Worm (Caenorhabditis elegans): ENCODE measurements around the gene selt-1.2.

Gene selt-1.2

DNA sequence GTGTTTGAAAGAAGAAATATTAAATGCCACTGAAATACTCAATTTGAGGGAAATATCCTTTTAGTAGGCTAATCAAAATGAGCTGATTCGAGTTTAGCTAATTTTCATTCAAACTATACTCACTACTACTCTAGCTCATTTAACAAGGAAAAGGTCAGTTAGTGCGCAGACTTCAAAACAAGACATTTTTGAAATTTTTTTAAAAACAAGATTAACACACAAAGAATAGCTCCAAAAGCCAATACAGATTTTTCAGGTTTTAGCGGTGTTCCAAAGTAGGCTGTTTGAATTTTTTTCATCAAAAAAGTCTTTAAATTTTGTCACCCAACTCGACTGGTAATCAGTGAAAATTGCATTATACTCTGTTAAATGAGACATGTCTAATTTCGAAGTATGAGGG, 13.7 kb upstream of the selt-1.2 start:
- no peak for TF ChIP-seq W03F9.2 (tag; optimal IDR thresholded peaks at IDR 0.05)
- no peak for TF ChIP-seq dao-5 (tag; optimal IDR thresholded peaks at IDR 0.05)
- no peak for TF ChIP-seq him-1 (tag; optimal IDR thresholded peaks at IDR 0.05)

DNA sequence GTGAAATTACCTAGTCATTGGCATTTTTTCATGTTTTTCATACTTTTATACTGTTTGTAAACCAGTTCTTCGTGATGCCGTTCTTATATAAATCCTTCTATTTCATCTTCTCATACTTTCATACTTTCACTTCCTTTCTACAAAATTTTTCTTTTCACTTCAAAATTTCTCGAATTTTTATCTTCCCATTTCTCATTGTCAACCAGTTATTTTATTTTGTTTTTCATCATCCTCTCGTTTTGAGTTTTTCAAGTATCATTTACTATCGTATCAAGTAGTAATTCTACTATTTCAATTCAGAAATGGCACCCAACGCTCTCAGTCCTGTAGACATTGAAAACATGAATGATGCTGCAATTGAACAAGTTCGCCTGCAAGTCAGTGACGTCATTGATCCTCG, 11.5 kb upstream of the selt-1.2 start, which contains the start of gene F28H7.8:
Gene F28H7.8 (plus strand): TSS at position 301 of the 400 bp plus-strand sequence.
- no peak for TF ChIP-seq him-1 (tag; optimal IDR thresholded peaks at IDR 0.05)
- no peak for TF ChIP-seq W03F9.2 (tag; optimal IDR thresholded peaks at IDR 0.05)
- no peak for TF ChIP-seq dao-5 (tag; optimal IDR thresholded peaks at IDR 0.05)

DNA sequence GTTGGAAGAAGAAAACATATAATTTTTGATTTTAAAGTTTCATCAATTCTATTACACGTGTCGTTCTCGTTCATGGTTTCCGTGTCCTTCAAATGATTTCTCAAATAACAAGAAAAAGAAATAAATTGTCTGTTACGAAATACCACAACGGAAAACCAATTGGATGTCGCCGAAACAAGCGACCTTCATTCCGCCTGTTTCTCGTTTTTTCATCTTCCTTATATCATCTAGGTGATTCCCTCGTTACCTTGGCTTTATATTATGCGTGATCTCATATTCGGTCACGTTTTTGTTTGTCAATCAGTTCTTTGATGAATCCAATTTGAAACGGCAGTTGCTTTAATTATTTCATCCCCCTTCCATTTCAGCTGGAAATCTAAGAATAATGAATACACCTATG, 10.0 kb upstream of the selt-1.2 start:
- TF ChIP-seq W03F9.2 (tag; optimal IDR thresholded peaks at IDR 0.05) (no peak), dao-5 (tag; optimal IDR thresholded peaks at IDR 0.05) (no peak), him-1 (tag; optimal IDR thresholded peaks at IDR 0.05) (no peak)

DNA sequence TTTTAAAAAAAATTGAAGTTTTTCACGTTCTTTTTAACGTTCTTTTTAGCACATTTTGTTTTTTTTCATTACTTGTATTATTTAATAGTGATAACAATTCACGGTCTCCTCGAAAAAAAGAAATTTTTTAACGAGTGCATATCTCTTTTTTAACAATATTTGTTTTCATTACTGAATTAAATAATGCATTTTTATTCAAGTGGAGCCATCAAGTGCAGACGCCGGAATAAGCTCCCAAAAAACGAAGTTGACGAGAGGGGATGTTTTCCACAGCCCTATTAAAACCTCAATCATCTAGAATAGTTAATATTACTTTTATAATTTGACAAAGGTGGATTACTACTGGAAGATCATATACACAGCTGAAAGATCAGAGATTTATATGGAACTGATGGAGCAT, 9.5 kb upstream of the selt-1.2 start, which contains the start of gene irld-6:
Gene irld-6 (minus strand): TSS at position 101 of the 400 bp plus-strand sequence.
- TF ChIP-seq W03F9.2 (tag; optimal IDR thresholded peaks at IDR 0.05): no peak
- no peak for TF ChIP-seq dao-5 (tag; optimal IDR thresholded peaks at IDR 0.05)
- TF ChIP-seq him-1 (tag; optimal IDR thresholded peaks at IDR 0.05): no peak

DNA sequence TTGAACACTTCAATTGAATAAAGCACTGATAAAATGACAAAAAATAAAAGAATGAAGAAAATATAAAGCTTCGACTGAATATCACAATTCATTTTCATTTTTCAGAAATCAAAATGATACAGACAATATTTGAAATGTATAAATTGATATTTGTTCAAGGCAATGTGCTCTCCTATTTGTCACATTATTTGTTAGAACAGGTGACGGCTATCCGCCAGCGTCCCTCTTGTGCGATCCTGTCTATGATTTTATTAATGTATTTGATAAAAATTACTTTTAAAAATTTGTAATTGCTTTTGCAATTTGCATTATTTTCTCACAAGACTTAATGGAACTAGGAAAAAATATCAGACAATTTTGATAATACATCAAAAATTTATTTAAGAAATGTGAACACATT, 6.9 kb upstream of the selt-1.2 start, which contains the start of gene F28H7.7:
Gene F28H7.7 (minus strand): TSS at position 101 of the 400 bp plus-strand sequence.
- TF ChIP-seq dao-5 (tag; optimal IDR thresholded peaks at IDR 0.05): no peak
- TF ChIP-seq W03F9.2 (tag; optimal IDR thresholded peaks at IDR 0.05): no peak
- no peak for TF ChIP-seq him-1 (tag; optimal IDR thresholded peaks at IDR 0.05)

DNA sequence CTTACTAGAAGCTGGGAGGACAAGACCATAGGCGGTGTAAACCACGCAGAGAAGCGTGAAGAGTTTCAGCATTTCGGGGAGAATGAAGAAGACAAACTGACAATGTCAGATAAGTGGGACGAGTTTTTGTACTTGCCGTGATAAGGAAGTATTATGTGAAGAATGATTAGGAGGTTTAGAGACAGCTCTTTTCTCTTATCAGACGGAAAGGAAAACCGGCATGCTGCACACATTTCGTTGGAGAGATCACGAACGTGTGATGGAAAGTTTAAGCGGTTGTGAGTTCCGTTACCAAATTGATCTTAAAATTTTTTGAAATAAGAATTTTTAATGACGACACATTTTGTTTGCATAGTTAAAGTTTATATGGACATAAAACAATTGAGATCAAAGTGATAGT, 3.5 kb upstream of the selt-1.2 start, which contains the start of gene F28H7.3:
Gene F28H7.3 (minus strand): TSS at position 159 of the 400 bp plus-strand sequence.
- TF ChIP-seq dao-5 (tag; optimal IDR thresholded peaks at IDR 0.05) (no peak), him-1 (tag; optimal IDR thresholded peaks at IDR 0.05) (no peak), W03F9.2 (tag; optimal IDR thresholded peaks at IDR 0.05) (no peak)

DNA sequence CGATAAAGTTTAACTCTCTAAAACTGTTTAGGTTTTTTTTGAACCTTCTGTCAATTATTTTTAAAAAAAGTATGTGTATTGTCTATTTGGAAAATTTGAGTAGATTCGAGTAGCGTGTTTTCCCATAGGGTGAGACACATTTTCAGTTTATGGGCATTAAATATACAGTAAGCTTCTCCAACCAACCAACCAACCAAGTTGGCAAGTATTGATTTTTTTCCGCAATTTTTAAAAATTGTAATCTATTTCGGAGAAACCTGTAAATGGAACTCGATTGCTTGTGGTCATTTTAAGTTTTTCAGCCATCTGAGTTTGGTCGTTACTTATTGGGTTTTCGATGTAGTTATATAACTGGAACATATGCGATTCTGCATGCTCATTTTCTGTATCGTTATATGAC, 2.1 kb downstream of the selt-1.2 start, which contains the start of gene srj-21:
Gene srj-21 (plus strand): TSS at position 301 of the 400 bp plus-strand sequence.
- TF ChIP-seq W03F9.2 (tag; optimal IDR thresholded peaks at IDR 0.05): no peak
- TF ChIP-seq him-1 (tag; optimal IDR thresholded peaks at IDR 0.05): no peak
- no peak for TF ChIP-seq dao-5 (tag; optimal IDR thresholded peaks at IDR 0.05)

DNA sequence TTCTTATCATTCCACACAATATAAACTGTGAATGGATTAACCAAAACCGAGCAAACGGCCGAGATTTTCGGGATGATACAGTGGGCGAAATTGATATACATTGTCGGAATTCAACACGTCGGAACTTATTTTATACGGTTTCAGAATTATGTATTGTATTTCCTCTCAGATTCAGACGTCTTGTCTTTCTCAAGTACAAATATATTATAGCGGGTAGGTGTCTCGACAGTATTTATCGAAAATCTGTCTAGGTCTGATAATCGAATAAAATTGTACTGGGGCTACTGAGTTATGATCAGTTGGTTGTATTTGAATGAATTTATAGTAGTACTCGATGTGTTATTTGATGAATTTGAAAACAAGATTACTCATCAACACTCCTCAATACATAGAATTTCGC, 3.5 kb downstream of the selt-1.2 start, which contains the start of gene srj-22:
Gene srj-22 (minus strand): TSS at position 101 of the 400 bp plus-strand sequence.
- no peak for TF ChIP-seq W03F9.2 (tag; optimal IDR thresholded peaks at IDR 0.05)
- TF ChIP-seq dao-5 (tag; optimal IDR thresholded peaks at IDR 0.05): no peak
- TF ChIP-seq him-1 (tag; optimal IDR thresholded peaks at IDR 0.05): no peak

DNA sequence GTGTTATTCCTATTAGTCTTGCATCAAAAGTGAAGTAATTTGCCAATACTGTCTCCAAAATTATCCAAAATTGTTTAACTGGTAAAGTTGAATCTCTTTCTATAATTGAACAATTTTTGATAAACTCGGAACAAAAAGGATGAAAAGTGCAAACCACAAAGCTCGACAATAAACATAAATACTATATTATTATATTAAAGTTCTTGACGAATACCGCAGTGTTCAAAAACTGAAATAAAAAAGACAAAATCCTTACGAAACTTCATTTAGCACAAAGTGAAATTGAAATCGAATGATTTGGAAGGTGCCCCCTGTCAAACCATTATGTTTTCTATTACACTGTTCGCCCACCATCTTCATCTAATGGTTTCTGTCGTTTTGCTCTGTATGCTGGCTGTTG, 5.8 kb downstream of the selt-1.2 start, which contains the start of gene ZC302.3:
Gene ZC302.3 (minus strand): TSS at position 101 of the 400 bp plus-strand sequence.
- TF ChIP-seq dao-5 (tag; optimal IDR thresholded peaks at IDR 0.05) (no peak), him-1 (tag; optimal IDR thresholded peaks at IDR 0.05) (no peak), W03F9.2 (tag; optimal IDR thresholded peaks at IDR 0.05) (no peak)

DNA sequence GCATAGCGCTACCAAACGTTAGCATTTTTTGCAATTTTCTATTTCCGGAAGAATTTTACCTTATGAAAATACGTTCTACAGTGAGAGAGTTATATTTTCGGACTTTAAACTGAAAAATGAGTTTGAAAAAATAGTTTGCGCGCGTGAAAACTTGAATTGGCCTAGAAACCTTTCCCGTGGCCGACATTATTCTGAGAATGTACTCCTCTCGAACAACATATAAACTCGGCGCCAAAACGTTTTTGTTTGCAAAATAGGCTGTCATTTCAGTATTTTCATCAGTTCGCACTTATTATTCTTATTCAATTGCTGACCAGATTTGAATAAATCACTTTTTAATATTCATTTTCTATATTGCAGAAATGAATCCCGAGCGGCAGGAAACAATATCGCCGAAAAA, 10.4 kb downstream of the selt-1.2 start, which contains the start of the genes mre-11 and wdr-5.3:
Gene mre-11 (minus strand): TSS at position 113 of the 400 bp plus-strand sequence.
Gene wdr-5.3 (plus strand): TSS at position 361 of the 400 bp plus-strand sequence.
- no peak for TF ChIP-seq dao-5 (tag; optimal IDR thresholded peaks at IDR 0.05)
- peak; percentile 22 for TF ChIP-seq him-1 (tag; optimal IDR thresholded peaks at IDR 0.05)
- TF ChIP-seq W03F9.2 (tag; optimal IDR thresholded peaks at IDR 0.05): peak; percentile 86

DNA sequence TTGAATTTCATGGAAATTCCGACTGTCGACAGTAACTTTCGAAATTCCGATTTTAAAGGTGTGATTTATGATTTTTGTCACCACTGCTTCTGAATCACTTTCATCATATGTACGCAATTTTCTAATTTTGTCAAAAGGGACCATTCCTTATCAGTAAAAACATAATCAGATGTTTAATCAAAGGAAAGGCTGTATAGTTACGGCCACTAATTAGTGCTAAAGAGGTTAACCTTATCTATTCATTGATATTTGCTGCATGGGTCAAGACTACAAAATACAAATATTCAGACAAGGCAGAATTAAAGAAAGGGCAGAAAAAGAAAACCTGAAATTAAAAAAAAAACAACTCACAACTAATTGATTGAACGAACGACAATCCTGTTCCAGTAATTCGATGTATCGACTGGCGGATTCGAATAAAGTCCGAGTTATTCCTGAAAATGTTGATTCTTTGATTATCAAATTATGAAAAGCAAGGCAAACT, 15.1 kb downstream of the selt-1.2 start, which contains the start of gene T28B11.1:
Gene T28B11.1 (minus strand): TSS at position 434 of the 484 bp plus-strand sequence.
- no peak for TF ChIP-seq dao-5 (tag; optimal IDR thresholded peaks at IDR 0.05)
- no peak for TF ChIP-seq W03F9.2 (tag; optimal IDR thresholded peaks at IDR 0.05)
- TF ChIP-seq him-1 (tag; optimal IDR thresholded peaks at IDR 0.05): no peak

DNA sequence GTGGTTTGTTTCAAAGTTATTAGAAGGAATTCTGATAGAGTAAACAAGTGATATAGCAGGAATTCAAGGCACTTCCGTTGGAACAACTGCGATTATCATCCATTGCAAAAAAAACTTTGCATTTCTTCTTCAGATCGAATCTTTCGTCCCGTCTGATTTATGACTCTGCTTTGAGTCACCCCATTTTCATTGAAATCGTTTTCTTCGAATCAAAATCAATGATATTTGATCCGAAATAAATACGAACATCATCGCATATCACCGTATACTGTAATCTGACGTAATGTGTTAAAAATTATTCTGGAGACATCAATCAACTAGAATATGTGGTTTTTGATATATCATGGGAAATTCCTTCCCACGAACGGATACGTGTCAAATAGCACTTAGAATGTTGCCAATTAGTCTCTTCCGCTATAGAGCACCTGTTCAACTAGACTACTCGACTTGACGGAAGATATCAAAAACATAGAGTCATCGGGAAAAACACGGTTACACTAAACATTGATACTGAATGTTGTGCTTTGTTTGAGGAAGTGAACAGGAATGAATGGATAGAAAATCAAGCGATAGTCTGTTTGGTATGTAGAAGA, 16.2 kb downstream of the selt-1.2 start:
- TF ChIP-seq dao-5 (tag; optimal IDR thresholded peaks at IDR 0.05): no peak
- TF ChIP-seq him-1 (tag; optimal IDR thresholded peaks at IDR 0.05): no peak
- TF ChIP-seq W03F9.2 (tag; optimal IDR thresholded peaks at IDR 0.05): no peak

DNA sequence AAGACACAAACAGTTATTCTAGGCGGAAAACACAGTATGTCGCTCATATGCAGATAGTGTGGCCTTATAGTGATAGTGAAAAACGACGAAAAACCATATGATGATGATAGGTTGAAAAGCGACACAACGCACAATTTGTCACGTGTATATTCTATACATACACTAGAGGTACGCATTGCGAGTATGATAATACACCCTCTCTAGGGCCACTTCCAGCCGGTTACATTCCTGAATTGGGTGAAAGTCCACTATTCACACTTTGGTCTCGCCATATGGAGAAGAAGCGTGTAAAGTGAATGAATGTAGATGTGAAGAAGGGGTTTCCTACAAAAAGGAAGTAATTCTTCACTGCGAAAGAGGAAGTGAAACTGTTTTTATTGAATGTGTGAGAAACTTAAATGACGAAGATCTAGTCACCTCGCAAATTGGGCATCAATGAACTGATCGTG, 17.7 kb downstream of the selt-1.2 start:
- TF ChIP-seq him-1 (tag; optimal IDR thresholded peaks at IDR 0.05) (no peak), W03F9.2 (tag; optimal IDR thresholded peaks at IDR 0.05) (no peak), dao-5 (tag; optimal IDR thresholded peaks at IDR 0.05) (no peak)

DNA sequence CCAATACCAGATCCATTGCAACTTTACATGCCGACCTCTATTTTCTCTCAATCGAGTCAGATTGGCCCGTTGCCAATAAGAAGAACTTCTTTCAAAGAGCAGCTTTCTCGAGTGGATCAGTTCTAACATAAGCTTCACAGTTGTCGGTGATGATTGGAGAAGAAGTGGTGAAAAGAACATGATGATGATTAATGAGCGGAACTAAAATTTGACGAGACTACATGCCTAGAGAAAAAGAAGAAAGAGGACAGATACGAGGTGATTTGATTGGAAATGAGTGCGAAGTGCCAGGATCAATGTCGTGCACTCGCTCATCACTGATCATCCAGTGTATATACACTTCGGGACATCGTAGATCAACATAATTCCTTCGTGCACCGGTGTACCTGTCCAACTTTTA, 19.5 kb downstream of the selt-1.2 start:
- TF ChIP-seq him-1 (tag; optimal IDR thresholded peaks at IDR 0.05) (no peak), dao-5 (tag; optimal IDR thresholded peaks at IDR 0.05) (no peak), W03F9.2 (tag; optimal IDR thresholded peaks at IDR 0.05) (no peak)

All from whole organism, L4/young adult.